Fruit fly (Drosophila melanogaster): Measurements from ENCODE around the gene Mettl14.

The Mettl14 gene

dm6 chr2L:8292159-8292887, 15.9 kb upstream of the Mettl14 start (continued):
- TF ChIP-seq hbn (GFP tag; IDR thresholded peaks at IDR 0.05; ENCODE audit: partially characterized antibody) (no peak), CG6683 (GFP tag; optimal IDR thresholded peaks at IDR 0.05) (peak; percentile 91), lbe (GFP tag; optimal IDR thresholded peaks at IDR 0.05) (peak; percentile 32), CG10654 (GFP tag; optimal IDR thresholded peaks at IDR 0.05) (peak; percentile 90), kay (GFP tag; optimal IDR thresholded peaks at IDR 0.05) (peak; percentile 96), mam (GFP tag; optimal IDR thresholded peaks at IDR 0.05) (peak; percentile 94), HLH4C (GFP tag; IDR thresholded peaks at IDR 0.05; ENCODE audit: partially characterized antibody) (no peak), crp (GFP tag; optimal IDR thresholded peaks at IDR 0.05) (peak in 1 of 2 experiments; percentile 63), sc (optimal IDR thresholded peaks at IDR 0.05) (no peak), sc (GFP tag; optimal IDR thresholded peaks at IDR 0.05) (peak; percentile 84), Dbx (GFP tag; IDR thresholded peaks at IDR 0.05) (peak; percentile 96), CG7786 (GFP tag; optimal IDR thresholded peaks at IDR 0.05) (peak; percentile 90), emc (GFP tag; optimal IDR thresholded peaks at IDR 0.05) (peak; percentile 21), btn (GFP tag; optimal IDR thresholded peaks at IDR 0.05) (peak; percentile 84), Gug (GFP tag; IDR thresholded peaks at IDR 0.05) (peak; percentile 91), esg (GFP tag; conservative IDR thresholded peaks at IDR 0.05) (peak; percentile 96), Neu2 (GFP tag; optimal IDR thresholded peaks at IDR 0.05; ENCODE audit: borderline replicate concordance) (peak; percentile 16), CG6175 (GFP tag; IDR thresholded peaks at IDR 0.05) (peak; percentile 92), mirr (GFP tag; optimal IDR thresholded peaks at IDR 0.05) (peak; percentile 92), Nf-YC (tag; optimal IDR thresholded peaks at IDR 0.05) (peak; percentile 87), crol (GFP tag; IDR thresholded peaks at IDR 0.05) (peak; percentile 84), Kr (GFP tag; optimal IDR thresholded peaks at IDR 0.05) (no peak), Taf1 (GFP tag; IDR thresholded peaks at IDR 0.05) (peak; percentile 94), CG11247 (GFP tag; IDR thresholded peaks at IDR 0.05) (peak; percentile 97), CG2202 (tag; optimal IDR thresholded peaks at IDR 0.05) (peak; percentile 95), CG3995 (GFP tag; optimal IDR thresholded peaks at IDR 0.05) (peak; percentile 73), HHEX (GFP tag; optimal IDR thresholded peaks at IDR 0.05) (peak; percentile 95), Eip74EF (GFP tag; optimal IDR thresholded peaks at IDR 0.05) (peak in 1 of 2 experiments; percentile 96), pfk (GFP tag; optimal IDR thresholded peaks at IDR 0.05) (peak; percentile 43), CG10274 (GFP tag; optimal IDR thresholded peaks at IDR 0.05) (peak; percentile 80), ems (GFP tag; optimal IDR thresholded peaks at IDR 0.05) (peak; percentile 93), CG31224 (GFP tag; IDR thresholded peaks at IDR 0.05) (peak; percentile 94), HLH54F (GFP tag; optimal IDR thresholded peaks at IDR 0.05) (peak; percentile 91), B-H1 (GFP tag; IDR thresholded peaks at IDR 0.05) (peak; percentile 95), CG2120 (GFP tag; optimal IDR thresholded peaks at IDR 0.05) (peak; percentile 97), CG13775 (GFP tag; optimal IDR thresholded peaks at IDR 0.05) (peak; percentile 90), Rx (GFP tag; IDR thresholded peaks at IDR 0.05) (peak; percentile 91), Gsc (GFP tag; IDR thresholded peaks at IDR 0.05) (no peak; the same call in 1 of the 2 replicates), Chrac-16 (GFP tag; optimal IDR thresholded peaks at IDR 0.05) (peak; percentile 93), cad (GFP tag; optimal IDR thresholded peaks at IDR 0.05) (no peak), CG8388 (GFP tag; optimal IDR thresholded peaks at IDR 0.05) (peak; percentile 97), CrebB (tag; optimal IDR thresholded peaks at IDR 0.05) (peak; percentile 95), CG18619 (GFP tag; optimal IDR thresholded peaks at IDR 0.05) (peak; percentile 94), psq (GFP tag; optimal IDR thresholded peaks at IDR 0.05) (peak; percentile 69), CG9609 (GFP tag; optimal IDR thresholded peaks at IDR 0.05) (peak; percentile 85), yki (optimal IDR thresholded peaks at IDR 0.05) (no peak), YL-1 (GFP tag; optimal IDR thresholded peaks at IDR 0.05) (peak; percentile 87), CG33557 (GFP tag; optimal IDR thresholded peaks at IDR 0.05) (peak; percentile 94), bcd (GFP tag; optimal IDR thresholded peaks at IDR 0.05) (peak; percentile 94), lola (GFP tag; optimal IDR thresholded peaks at IDR 0.05) (peak in 1 of 3 experiments; percentile 92)
